Fruit fly (Drosophila melanogaster) whole organism, embryonic: ENCODE data around the gene Tim17b1.
A peak's percentile ranks its signal among the peaks of the same experiment; 100 is the strongest.

Experiments
- Aef1 ChIP-seq: fragments of 200-800 bp; sonication (Bioruptor generic); IDR thresholded peaks from 3 replicates; pipeline ENCODE4 v1.3.6; 2022; ENCODE audit warnings: missing biosample characterization, missing genetic modification characterization
- BtbVII ChIP-seq: fragments of 200-800 bp; sonication (Bioruptor generic); optimal IDR thresholded peaks from 3 replicates; lab custom pipeline; 2017; ENCODE audit warnings: missing biosample characterization, mild to moderate bottlenecking, missing genetic modification characterization
- CG13296 ChIP-seq: fragments of 200-800 bp; sonication (Bioruptor generic); optimal IDR thresholded peaks from 3 replicates; lab custom pipeline; 2018; ENCODE audit warnings: missing biosample characterization, mild to moderate bottlenecking, missing genetic modification characterization
- CG14050 ChIP-seq: fragments of 200-800 bp; sonication (Bioruptor generic); IDR thresholded peaks from 3 replicates; pipeline ENCODE4 v1.3.6; 2022; ENCODE audit warnings: missing biosample characterization, missing genetic modification characterization
- CG15011 ChIP-seq: fragments of 200-800 bp; sonication (Bioruptor generic); optimal IDR thresholded peaks from 3 replicates; lab custom pipeline; 2018; ENCODE audit warnings: missing biosample characterization, mild to moderate bottlenecking, missing genetic modification characterization
- CG15479 ChIP-seq: fragments of 200-800 bp; sonication (Bioruptor generic); optimal IDR thresholded peaks from 3 replicates; lab custom pipeline; 2019; ENCODE audit warnings: missing biosample characterization, mild to moderate bottlenecking, missing genetic modification characterization, moderate library complexity
- CG17568 ChIP-seq: fragments of 200-800 bp; sonication (Bioruptor generic); optimal IDR thresholded peaks from 2 replicates; lab custom pipeline; 2018; ENCODE audit warnings: missing biosample characterization, mild to moderate bottlenecking, missing genetic modification characterization, moderate library complexity
- CG32767 ChIP-seq: fragments of 200-800 bp; sonication (Bioruptor generic); IDR thresholded peaks from 2 replicates; pipeline ENCODE4 v1.3.6; 2022; ENCODE audit warnings: missing biosample characterization, missing genetic modification characterization
- CG34376 ChIP-seq: fragments of 200-800 bp; sonication (Bioruptor generic); optimal IDR thresholded peaks from 2 replicates; lab custom pipeline; 2018; ENCODE audit warnings: missing biosample characterization, mild to moderate bottlenecking, missing genetic modification characterization
- CG3838 ChIP-seq: fragments of 200-800 bp; sonication (Bioruptor generic); optimal IDR thresholded peaks from 3 replicates; lab custom pipeline; 2016; ENCODE audit warnings: missing biosample characterization, missing genetic modification characterization
- CG4424 ChIP-seq: fragments of 200-800 bp; sonication (Bioruptor generic); optimal IDR thresholded peaks from 3 replicates; lab custom pipeline; 2016; ENCODE audit warnings: missing biosample characterization, missing genetic modification characterization
- CG7745 ChIP-seq: fragments of 200-800 bp; sonication (Bioruptor generic); optimal IDR thresholded peaks from 2 replicates; lab custom pipeline; 2018; ENCODE audit warnings: missing biosample characterization, mild to moderate bottlenecking, missing genetic modification characterization, moderate library complexity
- CG8281 ChIP-seq: fragments of 200-800 bp; sonication (Bioruptor generic); optimal IDR thresholded peaks from 2 replicates; lab custom pipeline; 2018; ENCODE audit warnings: missing biosample characterization, mild to moderate bottlenecking, missing genetic modification characterization, moderate library complexity
- CG8290 ChIP-seq, 3 experiments: fragments of 200-800 bp; sonication (Bioruptor generic); optimal IDR thresholded peaks; 2 replicates each; lab custom pipeline; 2016 to 2019; ENCODE audit warnings: missing biosample characterization in 3 of 3, missing genetic modification characterization in 3 of 3, mild to moderate bottlenecking in 2 of 3, moderate library complexity in 1 of 3
- Deaf1 ChIP-seq: fragments of 200-800 bp; optimal IDR thresholded peaks from 3 replicates; lab custom pipeline; 2019; ENCODE audit warnings: missing biosample characterization, mild to moderate bottlenecking, missing genetic modification characterization, moderate library complexity
- Doc3 ChIP-seq: fragments of 200-800 bp; sonication (Bioruptor generic); IDR thresholded peaks from 3 replicates; pipeline ENCODE4 v1.3.6; 2022; ENCODE audit warnings: missing biosample characterization, missing genetic modification characterization; ENCODE audit not compliant: partially characterized antibody
- Fer2 ChIP-seq: fragments of 200-800 bp; sonication (Bioruptor generic); optimal IDR thresholded peaks from 2 replicates; lab custom pipeline; 2018; ENCODE audit warnings: missing biosample characterization, mild to moderate bottlenecking, missing genetic modification characterization, moderate library complexity
- Hmr ChIP-seq: fragments of 200-800 bp; sonication (Bioruptor generic); optimal IDR thresholded peaks from 3 replicates; lab custom pipeline; 2017; ENCODE audit warnings: mild to moderate bottlenecking, missing biosample characterization, missing genetic modification reagents, missing genetic modification characterization
- Hsf ChIP-seq: fragments of 200-800 bp; sonication (Bioruptor generic); optimal IDR thresholded peaks from 3 replicates; lab custom pipeline; 2016; ENCODE audit warnings: missing biosample characterization, missing genetic modification characterization
- Lpt ChIP-seq: fragments of >200 bp; optimal IDR thresholded peaks from 2 replicates; lab custom pipeline; 2018; ENCODE audit warnings: missing biosample characterization, missing genetic modification characterization
- Med ChIP-seq: fragments of 200-800 bp; sonication (Bioruptor generic); peaks from one replicate; lab custom pipeline; 2016; ENCODE audit warnings: missing biosample characterization, missing genetic modification characterization, mild to moderate bottlenecking, inconsistent platforms, moderate library complexity
- NfI ChIP-seq: fragments of 200-800 bp; sonication (Bioruptor generic); optimal IDR thresholded peaks from 3 replicates; lab custom pipeline; 2018; ENCODE audit warnings: missing biosample characterization, mild to moderate bottlenecking, missing genetic modification characterization, moderate library complexity
- Opbp ChIP-seq: fragments of 200-800 bp; sonication (Bioruptor generic); IDR thresholded peaks from 3 replicates; pipeline ENCODE4 v1.3.6; 2022; ENCODE audit warnings: missing biosample characterization, missing genetic modification characterization; ENCODE audit not compliant: partially characterized antibody
- Side ChIP-seq: fragments of 200-800 bp; sonication (Bioruptor generic); optimal IDR thresholded peaks from 2 replicates; lab custom pipeline; 2016; ENCODE audit warnings: missing biosample characterization, missing genetic modification characterization
- ac ChIP-seq: fragments of 200-800 bp; sonication (Bioruptor generic); optimal IDR thresholded peaks from 3 replicates; lab custom pipeline; 2017; ENCODE audit warnings: missing biosample characterization, mild to moderate bottlenecking, missing genetic modification characterization
- crol ChIP-seq: fragments of 200-800 bp; sonication (Bioruptor generic); IDR thresholded peaks from 2 replicates; pipeline ENCODE4 v1.3.6; 2022; ENCODE audit warnings: missing biosample characterization, missing genetic modification characterization
- da ChIP-seq: fragments of 200-800 bp; sonication (Bioruptor generic); optimal IDR thresholded peaks from 2 replicates; lab custom pipeline; 2016; ENCODE audit warnings: missing biosample characterization, missing genetic modification characterization
- fd64A ChIP-seq: fragments of 200-800 bp; sonication (Bioruptor generic); optimal IDR thresholded peaks from 3 replicates; lab custom pipeline; 2018; ENCODE audit warnings: missing biosample characterization, mild to moderate bottlenecking, missing genetic modification characterization
- mld ChIP-seq: fragments of 200-800 bp; sonication (Bioruptor generic); IDR thresholded peaks from 3 replicates; pipeline ENCODE4 v1.3.6; 2022; ENCODE audit warnings: missing biosample characterization, missing genetic modification characterization; ENCODE audit not compliant: partially characterized antibody
- odd ChIP-seq: fragments of 200-800 bp; sonication (Bioruptor generic); optimal IDR thresholded peaks from 2 replicates; lab custom pipeline; 2017; ENCODE audit warnings: missing biosample characterization, mild to moderate bottlenecking, missing genetic modification characterization
- psq ChIP-seq: fragments of 200-800 bp; sonication (Bioruptor generic); optimal IDR thresholded peaks from 2 replicates; lab custom pipeline; 2017; ENCODE audit warnings: missing biosample characterization, missing genetic modification characterization
- ranshi ChIP-seq: fragments of 200-800 bp; sonication (Bioruptor generic); IDR thresholded peaks from 2 replicates; pipeline ENCODE4 v1.3.6; 2022; ENCODE audit warnings: missing biosample characterization, missing genetic modification characterization
- run ChIP-seq: fragments of 200-800 bp; sonication (Bioruptor generic); optimal IDR thresholded peaks from 3 replicates; lab custom pipeline; 2018; ENCODE audit warnings: missing biosample characterization, mild to moderate bottlenecking, missing genetic modification characterization
- sd ChIP-seq: fragments of 200-800 bp; sonication (Bioruptor generic); optimal IDR thresholded peaks from 3 replicates; lab custom pipeline; 2018; ENCODE audit warnings: missing biosample characterization, mild to moderate bottlenecking, missing genetic modification characterization, moderate library complexity
- so ChIP-seq: fragments of 200-800 bp; sonication (Bioruptor generic); IDR thresholded peaks from 3 replicates; pipeline ENCODE4 v1.3.6; 2022; ENCODE audit warnings: missing biosample characterization, missing genetic modification characterization
- tio ChIP-seq: fragments of 200-800 bp; sonication (Bioruptor generic); optimal IDR thresholded peaks from 2 replicates; lab custom pipeline; 2017; ENCODE audit warnings: missing biosample characterization, missing genetic modification characterization, inconsistent platforms
- toy ChIP-seq: fragments of 200-800 bp; sonication (Bioruptor generic); IDR thresholded peaks from 2 replicates; pipeline ENCODE4 v1.3.6; 2022; ENCODE audit warnings: missing biosample characterization, missing genetic modification characterization
- trem ChIP-seq: fragments of 200-800 bp; optimal IDR thresholded peaks from 3 replicates; lab custom pipeline; 2019; ENCODE audit warnings: missing biosample characterization, mild to moderate bottlenecking, missing genetic modification characterization, moderate library complexity
- vvl ChIP-seq: fragments of 200-800 bp; sonication (Bioruptor generic); IDR thresholded peaks from 2 replicates; pipeline ENCODE4 v1.3.6; 2022; ENCODE audit warnings: missing biosample characterization, missing genetic modification characterization

The Tim17b1 gene

DNA sequence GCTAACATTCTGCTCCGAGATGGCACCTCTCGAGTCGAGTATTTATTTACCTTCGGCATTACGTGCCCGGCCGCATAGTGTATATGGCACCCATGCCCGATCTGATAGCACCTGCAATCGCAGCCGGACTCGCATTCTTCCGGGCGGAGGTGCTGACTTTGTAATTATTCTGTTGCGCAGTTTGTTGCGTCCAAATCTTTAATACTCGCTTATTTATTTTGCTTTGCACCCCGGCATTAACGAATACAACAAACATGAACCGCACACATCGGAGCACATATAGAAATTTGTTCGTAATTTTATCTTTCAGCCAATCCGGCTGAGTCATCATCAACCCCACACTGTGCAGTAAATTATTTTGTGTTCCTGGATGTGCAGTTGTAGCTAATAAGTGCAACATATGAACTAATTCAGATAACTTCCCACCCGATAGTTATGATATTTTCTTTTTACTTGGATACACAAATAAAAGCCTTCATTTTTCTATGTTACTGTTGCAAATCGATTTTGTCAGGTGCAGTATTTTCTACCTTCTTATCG, 37.9 kb upstream of the Tim17b1 start (continued):
- TF ChIP-seq psq (GFP tag; lab: Kevin White, UChicago) (no peak), Opbp (no peak), odd (GFP tag; lab: Kevin White, UChicago) (no peak), CG34376 (GFP tag; lab: Kevin White, UChicago) (no peak), CG15011 (GFP tag; lab: Kevin White, UChicago) (no peak), CG13296 (GFP tag; lab: Kevin White, UChicago) (no peak), CG17568 (GFP tag; lab: Kevin White, UChicago) (no peak), so (0 out of 3 replicates have a peak, but pooled peaks have one; percentile 15), trem (tag; lab: Kevin White, UChicago) (no peak), toy (GFP tag; lab: Robert Waterston, UW) (no peak), ac (GFP tag; lab: Kevin White, UChicago) (no peak), crol (GFP tag; lab: Robert Waterston, UW) (no peak), Aef1 (GFP tag; lab: Robert Waterston, UW) (no peak), Hsf (GFP tag; lab: Kevin White, UChicago) (no peak), ranshi (GFP tag; lab: Robert Waterston, UW) (no peak), NfI (GFP tag; lab: Kevin White, UChicago) (no peak), CG14050 (GFP tag; lab: Robert Waterston, UW) (no peak), CG7745 (no peak), Hmr (no peak), Doc3 (no peak), CG3838 (GFP tag; lab: Kevin White, UChicago) (no peak), CG8290 (GFP tag; optimal IDR thresholded peaks at IDR 0.05; lab: Kevin White, UChicago) (no peak), CG8290 (tag; optimal IDR thresholded peaks at IDR 0.05; lab: Kevin White, UChicago) (no peak), run (tag; lab: Kevin White, UChicago) (no peak), sd (peak; percentile 5), Side (GFP tag; lab: Kevin White, UChicago) (no peak), mld (GFP tag; lab: Robert Waterston, UW) (no peak), CG32767 (GFP tag; lab: Robert Waterston, UW) (no peak), Fer2 (tag; lab: Kevin White, UChicago) (no peak), CG8281 (no peak), Lpt (GFP tag; lab: Kevin White, UChicago) (no peak), Deaf1 (tag; lab: Kevin White, UChicago) (no peak)

DNA sequence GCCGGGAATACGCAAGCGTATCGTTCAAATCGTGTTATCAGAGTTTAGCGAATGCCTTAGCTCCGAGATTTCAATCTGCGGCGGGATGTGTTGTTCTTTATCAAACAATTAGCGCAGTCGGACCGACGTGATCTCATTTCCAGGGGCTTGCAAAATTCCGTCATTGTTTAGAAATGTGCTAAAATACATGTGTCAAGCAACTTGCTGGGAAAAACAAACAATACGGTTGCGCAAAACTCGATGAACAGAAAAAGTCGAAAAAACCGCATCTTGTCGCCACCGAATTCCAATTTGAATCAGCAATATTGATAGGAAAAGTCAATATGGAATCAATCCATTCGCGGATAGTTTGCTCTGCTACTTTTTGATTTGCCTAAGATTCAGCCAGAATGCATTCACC, 37.4 kb upstream of the Tim17b1 start, which contains the start of gene Tim17a2:
Tim17a2 (minus strand) TSS at position 101 of the 400 bp plus-strand sequence.
- TF ChIP-seq CG4424 (GFP tag; lab: Kevin White, UChicago) (no peak), vvl (GFP tag; lab: Robert Waterston, UW) (no peak), tio (no peak), CG15479 (GFP tag; lab: Kevin White, UChicago) (peak; percentile 63), da (GFP tag; lab: Kevin White, UChicago) (no peak), fd64A (GFP tag; lab: Kevin White, UChicago) (no peak), Med (GFP tag; lab: Kevin White, UChicago) (peak; percentile 7), BtbVII (GFP tag; lab: Kevin White, UChicago) (no peak)
- TF ChIP-seq, all 482 proteins: peak for 2
